2 fruit fly cellular contexts compared by ENCODE assay signal in the genomic region with DNA sequence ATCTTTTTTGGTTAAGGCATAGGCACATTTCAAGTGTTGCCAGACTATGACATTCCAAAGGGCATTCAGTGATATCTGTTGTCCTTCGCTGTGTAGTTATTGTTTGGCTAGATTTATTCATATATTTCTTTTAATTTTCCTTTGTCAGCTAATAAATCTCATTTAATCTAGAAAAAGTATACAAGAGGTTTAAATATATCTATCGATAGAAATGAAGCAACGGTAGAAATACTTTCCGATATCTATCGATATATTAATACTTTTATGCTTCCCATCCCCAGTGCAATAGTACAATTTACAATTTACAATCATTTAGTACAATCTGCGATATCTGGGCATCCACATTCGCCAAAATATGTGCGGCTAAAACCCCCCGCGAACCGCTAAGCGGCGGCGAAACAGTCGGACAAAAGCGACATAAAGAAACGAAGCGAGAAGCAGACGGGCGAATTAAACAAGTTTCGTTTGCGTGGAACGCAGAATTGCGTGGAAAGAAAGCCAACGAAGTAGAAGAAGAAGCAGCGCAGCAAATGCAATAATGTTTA.
TF ChIP-seq lines count a peak whose summit lies in the region.

Gene Efa6 (plus strand): TSS at position 337 of the 545 bp plus-strand sequence.

TF ChIP-seq in whole organism, embryonic, 481 proteins besides CTCF, POLR2A, EP300 and RAD21 (continued from another document and continues in another):
- TF ChIP-seq CG18764 (GFP tag; optimal IDR thresholded peaks at IDR 0.05; lab: Kevin White, UChicago) (peak; percentile 47), CG8478 (optimal IDR thresholded peaks at IDR 0.05; lab: Kevin White, UChicago) (no peak), sim (GFP tag; IDR thresholded peaks at IDR 0.05; lab: Robert Waterston, UW) (no peak), z (GFP tag; IDR thresholded peaks at IDR 0.05; lab: Robert Waterston, UW) (no peak), Mad (GFP tag; optimal IDR thresholded peaks at IDR 0.05; lab: Kevin White, UChicago) (no peak), CG7372 (GFP tag; IDR thresholded peaks at IDR 0.05; lab: Robert Waterston, UW) (no peak), CG1602 (GFP tag; optimal IDR thresholded peaks at IDR 0.05; lab: Kevin White, UChicago) (peak; percentile 31), seq (GFP tag; IDR thresholded peaks at IDR 0.05; lab: Robert Waterston, UW) (no peak), Oli (tag; optimal IDR thresholded peaks at IDR 0.05; lab: Kevin White, UChicago) (peak; percentile 11), CG8765 (GFP tag; IDR thresholded peaks at IDR 0.05; lab: Robert Waterston, UW) (no peak), CG9437 (GFP tag; optimal IDR thresholded peaks at IDR 0.05; lab: Kevin White, UChicago) (peak; percentile 18), Sry-β (GFP tag; optimal IDR thresholded peaks at IDR 0.05; lab: Kevin White, UChicago) (no peak), fd64A (GFP tag; optimal IDR thresholded peaks at IDR 0.05; lab: Kevin White, UChicago) (no peak), unc-4 (GFP tag; IDR thresholded peaks at IDR 0.05; lab: Robert Waterston, UW; ENCODE audit: partially characterized antibody) (peak; percentile 97), CG11560 (tag; IDR thresholded peaks at IDR 0.05; lab: Robert Waterston, UW) (peak; percentile 37; the same call in 1 of the 3 replicates), CG8290 (GFP tag; optimal IDR thresholded peaks at IDR 0.05; lab: Kevin White, UChicago) (peak; percentile 50), CG8290 (tag; optimal IDR thresholded peaks at IDR 0.05; lab: Kevin White, UChicago) (peak in 1 of 2 experiments; percentile 44), gem (tag; optimal IDR thresholded peaks at IDR 0.05; lab: Kevin White, UChicago) (no peak), maf-S (GFP tag; optimal IDR thresholded peaks at IDR 0.05; lab: Kevin White, UChicago) (peak; percentile 48), crc (GFP tag; optimal IDR thresholded peaks at IDR 0.05; lab: Kevin White, UChicago) (no peak), dmrt11E (tag; optimal IDR thresholded peaks at IDR 0.05; lab: Kevin White, UChicago) (peak; percentile 27), nmo (GFP tag; optimal IDR thresholded peaks at IDR 0.05; lab: Kevin White, UChicago) (peak; percentile 76), CG16813 (GFP tag; IDR thresholded peaks at IDR 0.05; lab: Robert Waterston, UW; ENCODE audit: partially characterized antibody) (peak; percentile 94), CG5953 (GFP tag; IDR thresholded peaks at IDR 0.05; lab: Robert Waterston, UW) (no peak), CG30431 (GFP tag; optimal IDR thresholded peaks at IDR 0.05; lab: Kevin White, UChicago) (no peak), CG2116 (GFP tag; optimal IDR thresholded peaks at IDR 0.05; lab: Kevin White, UChicago) (peak; percentile 89), jumu (GFP tag; optimal IDR thresholded peaks at IDR 0.05; lab: Kevin White, UChicago) (peak; percentile 30), Lpt (GFP tag; optimal IDR thresholded peaks at IDR 0.05; lab: Kevin White, UChicago) (no peak), hb (GFP tag; IDR thresholded peaks at IDR 0.05; lab: Robert Waterston, UW; ENCODE audit: partially characterized antibody) (peak; percentile 83), dm (GFP tag; optimal IDR thresholded peaks at IDR 0.05; lab: Kevin White, UChicago) (peak; percentile 2), CG15011 (GFP tag; optimal IDR thresholded peaks at IDR 0.05; lab: Kevin White, UChicago) (no peak), lab (GFP tag; optimal IDR thresholded peaks at IDR 0.05; lab: Kevin White, UChicago) (peak; percentile 58), sisA (GFP tag; IDR thresholded peaks at IDR 0.05; lab: Robert Waterston, UW) (no peak), lmd (GFP tag; IDR thresholded peaks at IDR 0.05; lab: Robert Waterston, UW) (peak; percentile 44), kni (GFP tag; optimal IDR thresholded peaks at IDR 0.05; lab: Kevin White, UChicago) (peak; percentile 5), Atf3 (GFP tag; optimal IDR thresholded peaks at IDR 0.05; lab: Kevin White, UChicago) (no peak), peb (GFP tag; IDR thresholded peaks at IDR 0.05; lab: Robert Waterston, UW) (no peak), bsh (GFP tag; optimal IDR thresholded peaks at IDR 0.05; lab: Kevin White, UChicago) (peak; percentile 11 to 30), CG13287 (GFP tag; IDR thresholded peaks at IDR 0.05; lab: Robert Waterston, UW; ENCODE audit: partially characterized antibody) (peak; percentile 98), CG4854 (GFP tag; optimal IDR thresholded peaks at IDR 0.05; lab: Kevin White, UChicago) (peak; percentile 32), repo (GFP tag; optimal IDR thresholded peaks at IDR 0.05; lab: Kevin White, UChicago) (no peak), Dbx (GFP tag; IDR thresholded peaks at IDR 0.05; lab: Robert Waterston, UW) (no peak), CG6654 (GFP tag; optimal IDR thresholded peaks at IDR 0.05; lab: Kevin White, UChicago) (no peak), CG9932 (GFP tag; IDR thresholded peaks at IDR 0.05; lab: Robert Waterston, UW) (peak; percentile 73), klu (GFP tag; IDR thresholded peaks at IDR 0.05; lab: Robert Waterston, UW) (no peak), insv (GFP tag; optimal IDR thresholded peaks at IDR 0.05; lab: Kevin White, UChicago) (peak in 1 of 2 experiments; percentile 14), grn (GFP tag; optimal IDR thresholded peaks at IDR 0.05; lab: Kevin White, UChicago) (peak; percentile 93), eve (GFP tag; optimal IDR thresholded peaks at IDR 0.05; lab: Kevin White, UChicago) (no peak), mirr (GFP tag; optimal IDR thresholded peaks at IDR 0.05; lab: Kevin White, UChicago) (peak; percentile 36), ase (GFP tag; IDR thresholded peaks at IDR 0.05; lab: Robert Waterston, UW) (no peak), az2 (GFP tag; optimal IDR thresholded peaks at IDR 0.05; lab: Kevin White, UChicago) (peak; percentile 26), Gsc (GFP tag; IDR thresholded peaks at IDR 0.05; lab: Robert Waterston, UW) (no peak), D19B (GFP tag; optimal IDR thresholded peaks at IDR 0.05; lab: Kevin White, UChicago) (no peak), abd-A (tag; optimal IDR thresholded peaks at IDR 0.05; lab: Kevin White, UChicago) (peak; percentile 76), CG12744 (GFP tag; optimal IDR thresholded peaks at IDR 0.05; lab: Kevin White, UChicago) (no peak), CG6254 (GFP tag; optimal IDR thresholded peaks at IDR 0.05; lab: Kevin White, UChicago) (no peak), HmgD (GFP tag; optimal IDR thresholded peaks at IDR 0.05; lab: Kevin White, UChicago) (no peak), danr (GFP tag; IDR thresholded peaks at IDR 0.05; lab: Robert Waterston, UW) (no peak), gce (GFP tag; IDR thresholded peaks at IDR 0.05; lab: Robert Waterston, UW) (no peak), B-H1 (GFP tag; IDR thresholded peaks at IDR 0.05; lab: Robert Waterston, UW) (no peak), gsb (GFP tag; IDR thresholded peaks at IDR 0.05; lab: Robert Waterston, UW) (no peak), Meics (GFP tag; optimal IDR thresholded peaks at IDR 0.05; lab: Kevin White, UChicago) (no peak), CG31388 (GFP tag; optimal IDR thresholded peaks at IDR 0.05; lab: Kevin White, UChicago) (no peak), en (GFP tag; optimal IDR thresholded peaks at IDR 0.05; lab: Kevin White, UChicago) (no peak)

TF ChIP-seq in whole organism, prepupa, 60 proteins besides CTCF, POLR2A, EP300 and RAD21 (continued from another document):
- no peak for TF ChIP-seq CG11762 (GFP tag; optimal IDR thresholded peaks at IDR 0.05; lab: Kevin White, UChicago; ENCODE audit: insufficient read depth)
- TF ChIP-seq dac (GFP tag; optimal IDR thresholded peaks at IDR 0.05; lab: Kevin White, UChicago) = no peak
- no peak for TF ChIP-seq net (GFP tag; optimal IDR thresholded peaks at IDR 0.05; lab: Kevin White, UChicago)
- TF ChIP-seq lz (GFP tag; optimal IDR thresholded peaks at IDR 0.05; lab: Kevin White, UChicago) = peak; percentile 36
- no peak for TF ChIP-seq Blimp-1 (GFP tag; optimal IDR thresholded peaks at IDR 0.05; lab: Kevin White, UChicago)
- TF ChIP-seq esn (GFP tag; optimal IDR thresholded peaks at IDR 0.05; lab: Kevin White, UChicago) = peak; percentile 53
- no peak for TF ChIP-seq svp (GFP tag; lab: Kevin White, UChicago)
- TF ChIP-seq cyc (GFP tag; optimal IDR thresholded peaks at IDR 0.05; lab: Kevin White, UChicago) = peak; percentile 14
TF ChIP-seq in whole organism, prepupa: peak in this region for 22.
